Fruit fly (Drosophila melanogaster): ENCODE results near the gene CG32762.

DNA sequence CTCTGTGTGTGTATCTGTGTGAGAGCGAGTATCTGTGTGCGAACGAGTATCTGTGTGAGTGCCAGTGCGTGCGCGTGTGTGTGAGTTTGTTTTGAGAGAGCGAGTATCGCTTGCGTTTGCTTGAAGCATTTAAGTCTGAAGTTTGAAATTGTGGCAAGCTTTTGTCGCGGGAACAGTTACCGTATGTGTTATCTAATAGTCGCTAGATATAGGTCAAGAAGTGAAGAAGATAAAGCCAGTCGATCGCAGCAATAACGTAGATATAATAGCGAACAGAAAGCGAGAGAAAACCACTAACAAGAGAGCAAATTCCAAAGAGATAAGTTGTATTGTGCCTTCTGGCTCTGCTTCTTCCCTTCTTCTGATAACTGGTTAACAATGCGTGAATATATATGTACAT lies 17.2 kb upstream of the CG32762 start:
- no peak for TF ChIP-seq CG32006 (GFP tag; optimal IDR thresholded peaks at IDR 0.05)
- TF ChIP-seq CG6163 (GFP tag; IDR thresholded peaks at IDR 0.05), result 0 out of 3 replicates have a peak, but pooled peaks have one; percentile 23
- no peak for TF ChIP-seq Lpt (GFP tag; optimal IDR thresholded peaks at IDR 0.05)
- no peak for TF ChIP-seq CG6808 (GFP tag; optimal IDR thresholded peaks at IDR 0.05)

Data from whole organism, prepupa.